Worm (Caenorhabditis elegans): ENCODE results near the gene pzf-1.

The pzf-1 gene

DNA sequence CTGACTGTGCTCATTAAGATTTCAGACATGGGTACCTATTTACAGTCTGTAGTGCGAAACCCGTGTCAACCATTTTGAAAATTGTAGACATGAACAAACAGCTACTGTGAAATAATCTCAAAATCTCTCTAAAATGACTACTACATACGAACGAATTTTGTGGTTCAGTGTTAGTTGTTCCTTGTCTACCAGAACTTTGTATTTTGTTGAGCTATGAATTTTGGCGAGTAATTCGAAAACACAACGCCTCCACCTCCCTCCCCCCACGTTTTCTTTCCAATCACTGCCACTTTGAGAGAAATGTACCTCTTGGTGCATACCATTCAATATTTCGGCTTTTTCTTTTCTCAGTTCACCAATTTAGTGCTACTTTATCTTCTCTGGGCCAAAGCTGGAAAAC is 35.5 kb downstream of the pzf-1 start, which contains the start of gene T06C12.11:
Gene T06C12.11 (plus strand): TSS at position 301 of the 400 bp plus-strand sequence.
- TF ChIP-seq unc-62 (GFP tag; optimal IDR thresholded peaks at IDR 0.05), result no peak

DNA sequence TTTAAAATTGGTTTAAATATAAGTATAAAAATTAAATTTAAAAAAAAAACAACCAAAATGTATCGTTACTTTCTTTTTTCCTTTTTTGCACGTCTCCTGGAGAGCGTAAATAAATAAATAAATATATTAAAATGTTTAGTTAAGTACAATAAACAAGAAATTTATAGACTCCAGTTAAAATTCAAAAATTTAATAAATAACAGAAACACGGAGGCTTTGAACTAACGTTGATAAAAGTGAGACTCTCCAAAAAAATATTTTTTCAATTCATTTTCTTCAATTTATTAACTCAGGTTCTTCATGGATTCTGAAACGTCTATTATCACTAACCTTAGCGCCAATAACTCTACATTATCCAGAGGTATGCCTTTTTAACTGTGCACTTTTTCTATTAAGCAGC is 36.5 kb downstream of the pzf-1 start, which contains the start of gene T06C12.12:
Gene T06C12.12 (plus strand): TSS at position 301 of the 400 bp plus-strand sequence.
- TF ChIP-seq unc-62 (GFP tag; optimal IDR thresholded peaks at IDR 0.05), result no peak

DNA sequence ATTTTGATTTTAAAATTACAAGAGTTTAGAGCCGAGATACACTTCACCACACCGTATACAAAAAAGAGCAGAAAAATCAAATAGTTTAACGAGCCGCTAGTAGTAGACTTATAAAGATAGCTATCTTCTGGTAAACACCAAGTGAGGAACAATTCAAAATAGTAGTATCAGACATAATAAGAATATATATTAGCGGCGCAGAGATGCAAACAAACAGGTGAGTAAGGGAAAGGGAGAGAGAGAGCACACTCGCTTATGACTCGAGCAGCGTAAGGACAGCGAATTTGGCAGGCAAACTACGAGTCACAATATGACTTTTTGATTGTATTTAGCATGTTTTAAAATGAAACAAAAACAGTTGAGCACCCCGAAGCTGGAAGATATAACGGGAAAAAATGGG is 36.9 kb downstream of the pzf-1 start:
- no peak for TF ChIP-seq unc-62 (GFP tag; optimal IDR thresholded peaks at IDR 0.05)

DNA sequence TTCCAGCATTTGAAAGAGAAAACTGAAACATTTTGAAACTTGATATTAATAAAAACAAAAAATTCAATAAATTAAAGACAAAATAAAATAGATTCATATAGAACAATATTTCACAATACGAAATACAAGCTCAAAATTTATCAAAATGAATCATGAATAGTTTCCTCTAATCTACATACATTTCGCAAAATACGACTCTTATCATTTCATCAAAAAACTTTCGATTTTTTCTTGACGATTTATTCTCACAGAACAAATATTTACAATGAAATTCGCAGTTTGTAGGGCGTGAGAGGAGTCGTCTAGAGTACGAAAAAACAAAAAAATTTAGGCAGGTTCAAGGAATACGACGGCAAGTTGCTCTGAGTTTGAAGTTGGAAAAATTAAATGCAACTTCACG is 38.1 kb downstream of the pzf-1 start:
- no peak for TF ChIP-seq unc-62 (GFP tag; optimal IDR thresholded peaks at IDR 0.05)

DNA sequence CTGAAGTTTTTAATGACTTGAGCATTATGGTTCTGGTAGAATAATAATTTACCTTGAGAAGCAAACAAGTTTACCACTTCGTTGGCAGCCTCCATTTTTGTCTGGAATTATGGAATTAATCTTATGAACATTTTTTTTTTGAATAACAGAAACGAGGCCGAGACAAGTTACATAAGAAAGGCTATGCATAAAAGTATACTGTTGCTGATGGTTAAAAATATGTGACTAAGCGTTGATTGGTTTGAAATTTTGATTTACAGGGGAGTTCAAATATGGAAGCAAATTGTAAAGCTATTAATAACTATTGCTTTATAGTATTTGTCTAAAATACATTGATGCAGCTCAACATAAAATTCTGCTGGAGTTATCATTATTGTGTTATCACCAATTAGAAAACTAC is 39.5 kb downstream of the pzf-1 start, which contains the start of gene cgt-1:
Gene cgt-1 (minus strand): TSS at position 101 of the 400 bp plus-strand sequence.
- TF ChIP-seq unc-62 (GFP tag; optimal IDR thresholded peaks at IDR 0.05), result no peak

DNA sequence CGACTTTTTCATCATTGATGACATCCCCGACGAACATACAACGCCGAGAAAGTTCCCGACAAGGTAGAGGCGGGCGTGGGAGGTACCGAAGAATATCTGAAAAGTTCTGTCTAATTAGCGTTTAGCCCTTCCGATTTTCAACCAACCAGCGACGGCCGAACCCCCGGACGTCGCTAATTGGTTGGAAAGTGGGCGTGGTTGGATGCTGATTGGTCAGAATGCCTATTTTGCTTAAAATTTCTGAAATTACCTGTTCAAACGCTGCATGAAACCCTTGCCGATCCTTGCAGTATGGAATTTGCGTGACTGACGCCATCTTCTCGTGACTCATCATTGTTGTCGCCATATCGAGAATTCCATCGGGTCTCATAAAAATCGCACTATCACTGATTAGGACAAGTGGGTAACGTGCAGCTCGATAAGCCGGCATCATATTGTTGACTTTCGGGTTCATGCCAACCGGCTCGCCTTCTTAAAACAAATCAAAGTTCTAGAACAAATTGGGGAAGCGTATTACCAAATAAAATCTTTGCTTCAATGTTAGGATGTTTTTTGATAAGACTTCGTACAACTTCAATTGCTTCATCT is 40.4 kb downstream of the pzf-1 start:
- TF ChIP-seq unc-62 (GFP tag; optimal IDR thresholded peaks at IDR 0.05), result no peak

DNA sequence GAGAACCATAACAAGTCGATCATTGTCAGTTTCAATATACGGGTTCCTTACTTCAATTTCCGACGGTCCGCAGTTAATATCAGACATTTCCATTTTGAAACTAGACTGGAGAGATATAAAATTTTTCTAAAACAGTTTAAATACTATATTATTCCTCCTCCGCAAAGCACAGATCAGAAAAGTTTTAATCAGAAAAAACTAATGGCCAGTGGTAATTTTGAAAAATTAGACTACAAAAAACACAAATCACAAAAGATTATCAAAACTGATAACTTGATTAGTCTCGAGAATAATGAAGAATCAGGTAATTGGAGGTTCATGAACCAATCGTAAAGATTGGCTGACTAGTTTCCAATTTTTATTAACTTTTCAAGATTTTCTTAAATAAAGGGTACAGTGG is 42.3 kb downstream of the pzf-1 start, which contains the start of gene T06C12.9:
Gene T06C12.9 (minus strand): TSS at position 101 of the 400 bp plus-strand sequence.
- TF ChIP-seq unc-62 (GFP tag; optimal IDR thresholded peaks at IDR 0.05), result no peak

DNA sequence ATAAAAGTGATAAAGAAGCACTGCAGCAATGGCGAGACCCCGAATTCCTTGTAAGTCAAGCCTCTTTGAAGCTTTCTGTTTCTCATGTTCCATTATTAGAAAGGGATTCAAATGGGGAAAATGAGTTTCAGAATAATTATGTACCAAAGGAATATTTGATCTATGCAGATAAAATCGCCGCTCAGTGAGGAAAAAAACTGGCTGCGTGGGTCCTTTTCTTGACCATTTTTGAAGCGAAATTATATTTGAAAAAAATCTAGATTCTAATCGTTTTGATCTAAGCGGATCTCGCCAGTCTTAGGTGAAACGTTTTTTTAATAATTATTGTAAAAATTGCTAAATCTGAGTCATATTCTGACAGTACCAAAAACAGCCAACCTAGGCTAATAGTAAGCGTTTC is 43.5 kb downstream of the pzf-1 start, which contains the start of gene oac-42:
Gene oac-42 (minus strand): TSS at position 101 of the 400 bp plus-strand sequence.
- TF ChIP-seq unc-62 (GFP tag; optimal IDR thresholded peaks at IDR 0.05), result no peak

DNA sequence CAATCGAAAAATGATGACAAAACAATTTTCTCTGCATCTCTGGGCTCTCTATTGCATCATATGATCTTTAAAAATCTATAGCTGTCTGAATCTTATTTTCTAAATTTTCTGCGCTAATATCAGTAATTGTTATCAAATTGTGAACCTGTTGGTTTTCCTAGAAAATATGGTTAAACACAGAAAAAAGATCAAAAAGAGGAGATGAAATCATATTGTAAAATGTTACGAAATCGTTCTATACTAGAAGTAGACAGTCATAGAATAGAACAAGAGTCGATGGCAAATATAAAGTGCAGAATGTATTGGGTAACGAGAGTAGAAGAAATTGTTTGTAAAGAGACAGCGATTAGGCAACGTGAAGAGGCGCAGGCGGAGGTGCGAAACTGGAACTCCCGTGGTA is 47.5 kb downstream of the pzf-1 start:
- no peak for TF ChIP-seq unc-62 (GFP tag; optimal IDR thresholded peaks at IDR 0.05)

DNA sequence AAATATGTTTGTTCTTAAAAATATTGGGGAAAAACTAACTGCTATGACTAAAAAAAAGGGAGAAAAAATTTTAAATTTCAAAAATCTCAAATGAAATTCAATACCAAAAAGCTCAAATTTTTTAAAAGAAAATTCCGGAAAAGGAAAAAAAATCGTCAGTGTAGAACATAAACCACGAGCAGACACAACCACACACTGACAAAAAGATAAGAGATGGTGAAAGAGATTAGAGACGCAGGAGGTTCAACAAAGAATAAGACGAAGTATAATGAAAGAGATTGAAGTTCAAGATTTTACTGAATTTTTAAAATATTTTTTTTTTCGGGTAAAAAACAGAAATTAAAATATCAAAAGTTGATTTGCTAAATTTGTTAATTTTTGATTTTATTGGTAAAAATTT is 48.2 kb downstream of the pzf-1 start:
- no peak for TF ChIP-seq unc-62 (GFP tag; optimal IDR thresholded peaks at IDR 0.05)

DNA sequence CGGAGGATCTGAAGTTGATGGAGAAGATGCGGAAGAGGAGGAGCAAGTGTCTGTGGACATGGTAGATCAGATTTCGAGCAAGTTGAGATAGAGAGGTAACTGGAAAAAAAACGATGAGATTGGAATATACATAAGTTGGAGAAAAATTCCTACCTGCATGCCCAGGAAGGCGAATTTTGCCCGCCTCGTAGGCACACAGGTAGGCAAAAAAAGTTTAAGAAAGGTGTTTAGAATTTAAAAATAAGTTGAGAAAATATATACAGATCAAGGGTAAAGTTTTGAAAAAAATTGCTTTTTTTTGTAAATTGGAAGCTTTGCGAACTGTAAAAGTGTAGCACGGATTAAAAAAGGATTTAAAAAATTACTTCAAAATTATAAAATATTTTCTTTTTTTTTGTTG is 48.7 kb downstream of the pzf-1 start, which contains the start of gene nhr-84:
Gene nhr-84 (minus strand): TSS at position 101 of the 400 bp plus-strand sequence.
- no peak for TF ChIP-seq unc-62 (GFP tag; optimal IDR thresholded peaks at IDR 0.05)
